Fruit fly (Drosophila melanogaster): Measurements from ENCODE around the gene step.

DNA sequence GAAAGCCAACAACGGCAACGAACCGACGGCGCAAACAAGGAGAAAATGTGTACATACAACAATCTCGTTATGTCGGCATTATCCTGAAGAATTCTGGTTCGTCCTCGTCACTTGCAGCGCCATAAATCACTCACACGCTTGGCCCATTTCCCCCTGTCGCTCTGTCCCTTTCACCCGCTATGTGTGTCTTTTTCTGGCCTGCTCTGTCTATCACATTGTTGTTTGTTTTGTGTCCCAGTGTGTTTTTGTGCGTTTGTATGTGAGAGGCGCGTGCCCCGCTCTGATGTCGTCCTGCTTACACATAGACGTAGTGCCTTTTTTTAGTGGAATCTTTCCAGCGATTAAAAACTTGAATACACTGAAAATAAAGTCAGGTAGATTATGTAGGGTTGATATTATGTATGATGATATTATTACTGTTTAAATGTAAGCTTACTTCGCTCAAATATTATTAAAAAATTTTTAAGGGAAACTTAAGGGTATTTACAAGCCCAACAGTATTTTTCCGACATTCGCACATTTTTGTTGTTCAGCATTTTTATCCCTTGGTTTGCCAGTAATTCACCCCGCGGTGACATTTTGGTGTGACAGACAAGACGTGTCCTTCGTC lies 32.3 kb upstream of the step start:
- TF ChIP-seq psq (optimal IDR thresholded peaks at IDR 0.05) (no peak), ttk (optimal IDR thresholded peaks at IDR 0.05) (no peak)

All from Kc167 (cell line).